Worm (Caenorhabditis elegans) whole organism, early embryonic: ENCODE data around the gene W06D12.6.

Experiments used
- B0310.2 ChIP-seq: sonication (generic microtip); optimal IDR thresholded peaks from 2 replicates; lab custom pipeline; 2016; ENCODE audit warnings: mild to moderate bottlenecking, missing genetic modification characterization, missing compliant biosample characterization
- F13C5.2 ChIP-seq: sonication (generic microtip); optimal IDR thresholded peaks from 2 replicates; lab custom pipeline; 2017; ENCODE audit warnings: mild to moderate bottlenecking, missing genetic modification characterization, inconsistent platforms, missing compliant biosample characterization
- aly-1 ChIP-seq: sonication (generic microtip); optimal IDR thresholded peaks from 2 replicates; lab custom pipeline; 2016; ENCODE audit warnings: missing genetic modification characterization, missing compliant biosample characterization
- ama-1 ChIP-seq: fragments of 150-350 bp; optimal IDR thresholded peaks from 2 replicates; lab custom pipeline; 2014
- ceh-13 ChIP-seq: fragments of 200-800 bp; sonication (Bioruptor generic); optimal IDR thresholded peaks from 2 replicates; lab custom pipeline; 2018; ENCODE audit warnings: mild to moderate bottlenecking, missing genetic modification characterization, missing compliant biosample characterization
- ceh-36 ChIP-seq: sonication (generic microtip); optimal IDR thresholded peaks from 2 replicates; lab custom pipeline; 2016; ENCODE audit warnings: missing genetic modification characterization, inconsistent platforms, missing compliant biosample characterization
- ets-7 ChIP-seq: sonication (generic microtip); optimal IDR thresholded peaks from 2 replicates; lab custom pipeline; 2016; ENCODE audit warnings: missing genotype, missing genetic modification characterization, missing compliant biosample characterization
- flt-1 ChIP-seq: fragments of 200-800 bp; sonication (Bioruptor generic); IDR thresholded peaks from 2 replicates; pipeline ENCODE4 v1.3.6; 2022; ENCODE audit warnings: missing genetic modification characterization, missing compliant biosample characterization
- hmbx-1 ChIP-seq: sonication (generic microtip); optimal IDR thresholded peaks from 2 replicates; lab custom pipeline; 2016; ENCODE audit warnings: mild to moderate bottlenecking, missing genetic modification characterization, missing compliant biosample characterization
- hmg-4 ChIP-seq: fragments of 200-800 bp; sonication (Bioruptor generic); optimal IDR thresholded peaks from 2 replicates; lab custom pipeline; 2018; ENCODE audit warnings: mild to moderate bottlenecking, missing genetic modification characterization, missing compliant biosample characterization
- hnd-1 ChIP-seq: sonication (generic microtip); optimal IDR thresholded peaks from 2 replicates; lab custom pipeline; 2016; ENCODE audit warnings: missing genetic modification characterization, missing compliant biosample characterization
- pes-1 ChIP-seq: fragments of 200-800 bp; sonication (Bioruptor generic); IDR thresholded peaks from 2 replicates; pipeline ENCODE4 v1.3.6; 2022; ENCODE audit warnings: missing genetic modification reagents, missing genetic modification characterization, missing compliant biosample characterization
- scrt-1 ChIP-seq: fragments of 200-800 bp; sonication (Bioruptor generic); IDR thresholded peaks from 2 replicates; pipeline ENCODE4 v1.3.6; 2022; ENCODE audit warnings: missing genetic modification characterization, missing compliant biosample characterization
- sea-1 ChIP-seq: fragments of 200-800 bp; sonication (Bioruptor generic); conservative IDR thresholded peaks from 2 replicates; pipeline ENCODE4 v1.3.6; 2022; ENCODE audit warnings: missing genetic modification characterization, missing compliant biosample characterization
- tbx-11 ChIP-seq: fragments of 200-800 bp; sonication (Bioruptor generic); IDR thresholded peaks from 2 replicates; pipeline ENCODE4 v1.3.6; 2022; ENCODE audit warnings: missing genetic modification characterization, missing compliant biosample characterization
- tbx-37 ChIP-seq: fragments of 200-800 bp; sonication (Bioruptor generic); conservative IDR thresholded peaks from 2 replicates; pipeline ENCODE4 v1.3.6; 2022; ENCODE audit warnings: missing genetic modification reagents, missing genetic modification characterization, missing compliant biosample characterization
- tra-4 ChIP-seq: sonication (generic microtip); optimal IDR thresholded peaks from 2 replicates; lab custom pipeline; 2017; ENCODE audit warnings: missing genetic modification characterization, missing compliant biosample characterization

W06D12.6 gene

ce11 chrV:17673343-17673742 lies 32.6 kb upstream of the W06D12.6 start, which contains the start of gene str-93:
str-93 (minus strand) TSS chrV:17673443.
- TF ChIP-seq ets-7 (tag; lab: Kevin White, UChicago) (no peak), aly-1 (tag; lab: Kevin White, UChicago) (no peak), ama-1 (lab: Kevin White, UChicago) (no peak), pes-1 (no peak), ceh-13 (GFP tag; lab: Kevin White, UChicago) (no peak), tbx-11 (GFP tag; lab: Robert Waterston, UW) (no peak), hnd-1 (tag; lab: Kevin White, UChicago) (no peak), tbx-37 (GFP tag; lab: Robert Waterston, UW) (no peak), scrt-1 (GFP tag; lab: Robert Waterston, UW) (no peak)

ce11 chrV:17676553-17676952 lies 29.4 kb upstream of the W06D12.6 start, which contains the start of gene str-92:
str-92 (minus strand) TSS chrV:17676653.
- TF ChIP-seq hmg-4 (GFP tag; lab: Kevin White, UChicago) = no peak
- TF ChIP-seq ets-7 (tag; lab: Kevin White, UChicago) = no peak

- TF ChIP-seq tbx-37 (GFP tag; lab: Robert Waterston, UW) (no peak), B0310.2 (tag; lab: Kevin White, UChicago) (no peak)
Measured at ce11 chrV:17683290-17683689, 22.6 kb upstream of the W06D12.6 start.

ce11 chrV:17683763-17684162 lies 22.2 kb upstream of the W06D12.6 start, which contains the start of gene F59A1.15:
F59A1.15 (minus strand) TSS chrV:17683863.
- TF ChIP-seq pes-1 = no peak
- no peak for TF ChIP-seq sea-1
- TF ChIP-seq scrt-1 (GFP tag; lab: Robert Waterston, UW) = no peak
- no peak for TF ChIP-seq ceh-36 (tag; lab: Kevin White, UChicago)
- no peak for TF ChIP-seq flt-1
- no peak for TF ChIP-seq hmbx-1

ce11 chrV:17684857-17685256 lies 21.1 kb upstream of the W06D12.6 start, which contains the start of the genes F59A1.16 and F59A1.6:
F59A1.16 (minus strand) TSS chrV:17684957.
F59A1.6 (plus strand) TSS chrV:17685141.
- TF ChIP-seq tra-4 (no peak), B0310.2 (tag; lab: Kevin White, UChicago) (no peak), ceh-13 (GFP tag; lab: Kevin White, UChicago) (no peak), hmg-4 (GFP tag; lab: Kevin White, UChicago) (no peak)

ce11 chrV:17686852-17687251 lies 19.1 kb upstream of the W06D12.6 start, which contains the start of gene F59A1.18:
F59A1.18 (minus strand) TSS chrV:17686952.
- no peak for TF ChIP-seq ceh-13 (GFP tag; lab: Kevin White, UChicago)
- no peak for TF ChIP-seq sea-1
- no peak for TF ChIP-seq hmg-4 (GFP tag; lab: Kevin White, UChicago)
- TF ChIP-seq aly-1 (tag; lab: Kevin White, UChicago) = no peak

ce11 chrV:17690922-17691321 lies 15.0 kb upstream of the W06D12.6 start, which contains the start of gene F59A1.13:
F59A1.13 (minus strand) TSS chrV:17691022.
- TF ChIP-seq hmbx-1 (no peak), scrt-1 (GFP tag; lab: Robert Waterston, UW) (no peak), flt-1 (no peak), B0310.2 (tag; lab: Kevin White, UChicago) (no peak), tra-4 (no peak), aly-1 (tag; lab: Kevin White, UChicago) (no peak), hmg-4 (GFP tag; lab: Kevin White, UChicago) (no peak), sea-1 (no peak), pes-1 (no peak), hnd-1 (tag; lab: Kevin White, UChicago) (no peak), ets-7 (tag; lab: Kevin White, UChicago) (no peak)

ce11 chrV:17694260-17694659 lies 11.7 kb upstream of the W06D12.6 start:
- TF ChIP-seq hmg-4 (GFP tag; lab: Kevin White, UChicago) (no peak), ets-7 (tag; lab: Kevin White, UChicago) (no peak), pes-1 (no peak), tbx-37 (GFP tag; lab: Robert Waterston, UW) (no peak), aly-1 (tag; lab: Kevin White, UChicago) (no peak), ama-1 (lab: Kevin White, UChicago) (no peak), ceh-36 (tag; lab: Kevin White, UChicago) (no peak), tra-4 (no peak), sea-1 (no peak), flt-1 (no peak), B0310.2 (tag; lab: Kevin White, UChicago) (no peak), hmbx-1 (no peak), ceh-13 (GFP tag; lab: Kevin White, UChicago) (no peak), tbx-11 (GFP tag; lab: Robert Waterston, UW) (no peak), hnd-1 (tag; lab: Kevin White, UChicago) (no peak), F13C5.2 (tag; lab: Kevin White, UChicago) (no peak), scrt-1 (GFP tag; lab: Robert Waterston, UW) (no peak)

- no peak for TF ChIP-seq flt-1
- no peak for TF ChIP-seq hmg-4 (GFP tag; lab: Kevin White, UChicago)
- no peak for TF ChIP-seq tra-4
- no peak for TF ChIP-seq scrt-1 (GFP tag; lab: Robert Waterston, UW)
- TF ChIP-seq ceh-36 (tag; lab: Kevin White, UChicago) = no peak
- TF ChIP-seq hmbx-1 = no peak
- TF ChIP-seq aly-1 (tag; lab: Kevin White, UChicago) = no peak
- TF ChIP-seq ama-1 (lab: Kevin White, UChicago) = no peak
- no peak for TF ChIP-seq F13C5.2 (tag; lab: Kevin White, UChicago)
- no peak for TF ChIP-seq hnd-1 (tag; lab: Kevin White, UChicago)
- TF ChIP-seq sea-1 = no peak
- TF ChIP-seq pes-1 = no peak
Measured at ce11 chrV:17695802-17696201, 10.1 kb upstream of the W06D12.6 start, which contains the start of gene Y26G10.1. Y26G10.1 (minus strand) TSS chrV:17695902.
